Worm (Caenorhabditis elegans): ENCODE measurements around the gene spe-45.

The spe-45 gene

DNA sequence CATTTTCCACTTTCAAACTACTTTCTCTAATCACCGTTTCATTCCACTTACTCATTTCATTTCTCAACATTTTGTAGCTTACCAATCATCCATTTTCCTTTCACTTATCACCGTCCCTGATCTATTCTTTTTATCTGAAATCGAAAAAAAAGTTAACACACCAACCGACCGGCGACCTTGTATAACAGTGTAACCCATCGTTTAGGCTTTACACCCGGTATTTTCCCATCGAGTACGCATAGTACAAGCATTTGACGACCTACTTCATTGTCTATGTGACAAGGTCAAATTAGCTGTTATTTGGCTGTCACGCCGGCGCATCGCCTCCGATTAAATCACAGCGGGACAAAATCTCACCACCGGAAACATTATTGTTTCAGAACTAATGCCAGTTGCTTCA lies 39.6 kb upstream of the spe-45 start:
- TF ChIP-seq T23F11.4 (GFP tag; optimal IDR thresholded peaks at IDR 0.05) = no peak
- TF ChIP-seq unc-55 (GFP tag; optimal IDR thresholded peaks at IDR 0.05) = no peak
- TF ChIP-seq unc-3 (GFP tag; conservative IDR thresholded peaks at IDR 0.05) = no peak
- no peak for TF ChIP-seq unc-3 (tag; optimal IDR thresholded peaks at IDR 0.05)

DNA sequence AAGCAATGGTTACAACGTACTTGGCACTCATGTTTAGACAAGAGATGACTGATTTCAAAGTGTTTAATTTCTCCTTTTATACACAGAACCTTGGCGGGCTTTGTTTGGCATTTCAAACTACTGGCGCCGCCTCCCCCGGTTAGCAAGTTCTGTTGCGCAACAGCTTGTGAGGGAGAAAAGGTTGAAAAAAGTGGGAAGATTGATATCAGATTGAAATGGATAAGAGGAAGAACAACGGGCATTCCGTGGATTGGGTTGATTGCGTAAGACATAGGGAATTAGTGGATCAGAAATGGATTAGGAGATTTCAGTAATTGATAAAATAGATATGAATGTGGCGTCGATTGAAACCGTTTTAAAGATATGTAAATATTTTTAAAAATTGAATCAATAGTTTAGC lies 38.6 kb upstream of the spe-45 start, which contains the start of gene col-130:
Gene col-130 (minus strand): TSS at position 50 of the 400 bp plus-strand sequence.
- TF ChIP-seq unc-42 (tag; optimal IDR thresholded peaks at IDR 0.05) = no peak
- TF ChIP-seq ttx-3 (tag; optimal IDR thresholded peaks at IDR 0.05) = no peak
- TF ChIP-seq sox-2 (GFP tag; IDR thresholded peaks at IDR 0.05) = no peak
- TF ChIP-seq elt-2 (tag; optimal IDR thresholded peaks at IDR 0.05) = no peak
- no peak for TF ChIP-seq ceh-34 (tag; optimal IDR thresholded peaks at IDR 0.05)
- no peak for TF ChIP-seq elt-4 (tag; optimal IDR thresholded peaks at IDR 0.05)
- TF ChIP-seq rnt-1 (tag; optimal IDR thresholded peaks at IDR 0.05) = no peak
- TF ChIP-seq ama-1 (optimal IDR thresholded peaks at IDR 0.05) = no peak

DNA sequence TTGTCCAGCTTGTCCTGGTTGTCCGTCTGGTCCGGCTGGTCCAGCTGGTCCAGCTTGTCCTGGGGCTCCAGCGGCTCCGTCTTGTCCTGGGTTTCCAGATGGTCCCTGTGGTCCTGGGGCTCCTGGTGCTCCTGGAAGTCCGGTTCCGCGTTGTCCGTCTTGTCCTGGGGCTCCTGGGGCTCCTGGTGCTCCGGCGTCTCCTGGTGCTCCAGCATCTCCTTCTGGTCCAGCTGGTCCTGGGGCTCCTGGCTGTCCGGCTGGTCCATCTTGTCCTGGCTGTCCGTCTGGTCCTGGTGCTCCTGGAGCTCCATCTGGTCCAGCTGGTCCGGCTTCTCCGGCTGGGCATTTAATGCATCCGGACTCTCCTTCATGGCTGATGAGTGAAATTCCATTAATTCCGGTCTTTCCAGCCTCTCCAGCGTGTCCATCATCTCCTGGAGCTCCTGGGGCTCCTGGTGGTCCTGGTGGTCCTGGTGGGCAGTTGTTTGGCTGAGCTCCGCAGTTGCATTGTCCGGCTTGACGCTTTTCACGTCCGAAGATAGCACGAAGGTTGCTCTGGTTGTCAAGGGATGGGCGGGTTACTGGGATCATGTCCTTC lies 37.9 kb upstream of the spe-45 start:
- TF ChIP-seq pag-3 (tag; optimal IDR thresholded peaks at IDR 0.05; ENCODE audit: borderline replicate concordance) (no peak), unc-42 (tag; optimal IDR thresholded peaks at IDR 0.05) (peak; percentile 0), ztf-16 (tag; optimal IDR thresholded peaks at IDR 0.05) (peak; percentile 78), unc-55 (GFP tag; optimal IDR thresholded peaks at IDR 0.05) (no peak), madf-2 (tag; optimal IDR thresholded peaks at IDR 0.05) (no peak), F13H6.1 (tag; optimal IDR thresholded peaks at IDR 0.05) (peak; percentile 25), sdc-2 (tag; optimal IDR thresholded peaks at IDR 0.05) (no peak), hlh-13 (GFP tag; optimal IDR thresholded peaks at IDR 0.05) (no peak), ttx-3 (tag; optimal IDR thresholded peaks at IDR 0.05) (no peak), hlh-8 (tag; optimal IDR thresholded peaks at IDR 0.05) (no peak), ceh-18 (tag; optimal IDR thresholded peaks at IDR 0.05) (peak; percentile 30), ceh-34 (tag; optimal IDR thresholded peaks at IDR 0.05) (no peak), che-1 (tag; optimal IDR thresholded peaks at IDR 0.05) (no peak), dmd-4 (tag; optimal IDR thresholded peaks at IDR 0.05; ENCODE audit: borderline replicate concordance) (no peak), C08G9.2 (tag; optimal IDR thresholded peaks at IDR 0.05) (no peak), ceh-22 (tag; optimal IDR thresholded peaks at IDR 0.05) (no peak)

DNA sequence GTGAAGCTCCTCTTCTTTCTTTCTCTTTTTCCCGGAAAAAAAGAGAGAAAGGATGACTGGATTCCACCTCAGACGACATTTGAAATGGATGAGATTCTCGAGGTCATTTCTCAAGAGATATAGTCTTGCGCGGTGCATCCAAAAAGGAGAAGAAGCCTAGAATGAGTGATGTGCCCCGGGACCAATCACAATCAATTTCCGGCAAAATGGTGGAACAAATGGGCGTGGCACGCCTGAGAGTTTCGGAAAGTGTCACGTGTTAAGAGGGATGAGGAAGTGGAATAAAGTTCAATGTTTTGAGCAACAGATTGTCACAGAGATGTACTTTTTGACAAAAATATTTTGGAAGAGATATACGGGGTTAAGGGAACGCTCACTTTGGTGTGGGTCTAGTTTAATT lies 35.7 kb upstream of the spe-45 start:
- TF ChIP-seq ceh-14 (tag; optimal IDR thresholded peaks at IDR 0.05) = no peak
- no peak for TF ChIP-seq elt-2 (tag; optimal IDR thresholded peaks at IDR 0.05)
- no peak for TF ChIP-seq unc-55 (GFP tag; optimal IDR thresholded peaks at IDR 0.05)
- TF ChIP-seq npax-4 (tag; optimal IDR thresholded peaks at IDR 0.05) = no peak
- no peak for TF ChIP-seq gmeb-2 (tag; optimal IDR thresholded peaks at IDR 0.05)
- TF ChIP-seq fkh-6 (tag; optimal IDR thresholded peaks at IDR 0.05) = no peak
- TF ChIP-seq tbx-7 (tag; optimal IDR thresholded peaks at IDR 0.05) = no peak
- TF ChIP-seq ceh-9 (tag; optimal IDR thresholded peaks at IDR 0.05) = no peak
- TF ChIP-seq fax-1 (tag; optimal IDR thresholded peaks at IDR 0.05) = no peak
- TF ChIP-seq nhr-232 (tag; optimal IDR thresholded peaks at IDR 0.05) = no peak
- no peak for TF ChIP-seq zip-5 (tag; optimal IDR thresholded peaks at IDR 0.05)

DNA sequence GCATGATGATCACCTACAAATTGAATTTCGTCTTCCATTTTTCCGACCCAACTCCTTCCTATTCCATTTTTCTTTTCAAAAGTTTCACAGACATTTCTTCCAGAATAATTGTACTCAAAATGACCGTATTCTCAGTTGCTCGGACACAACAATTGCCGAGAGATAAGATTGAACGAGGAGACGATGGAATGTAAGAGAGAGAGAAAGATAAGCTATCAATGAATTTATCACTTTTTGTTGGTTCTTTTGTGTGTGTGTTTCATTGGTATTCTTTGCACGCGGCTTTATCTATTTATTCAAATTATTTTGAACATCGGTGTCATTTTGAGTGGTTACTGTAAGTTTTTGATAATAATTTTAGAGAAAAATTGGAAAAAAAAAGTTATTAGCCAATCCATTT lies 30.6 kb upstream of the spe-45 start, which contains the start of gene ugt-65:
Gene ugt-65 (plus strand): TSS at position 229 of the 400 bp plus-strand sequence.
- TF ChIP-seq elt-2 (tag; optimal IDR thresholded peaks at IDR 0.05) = peak; percentile 86
- TF ChIP-seq unc-86 (tag; optimal IDR thresholded peaks at IDR 0.05) = no peak

DNA sequence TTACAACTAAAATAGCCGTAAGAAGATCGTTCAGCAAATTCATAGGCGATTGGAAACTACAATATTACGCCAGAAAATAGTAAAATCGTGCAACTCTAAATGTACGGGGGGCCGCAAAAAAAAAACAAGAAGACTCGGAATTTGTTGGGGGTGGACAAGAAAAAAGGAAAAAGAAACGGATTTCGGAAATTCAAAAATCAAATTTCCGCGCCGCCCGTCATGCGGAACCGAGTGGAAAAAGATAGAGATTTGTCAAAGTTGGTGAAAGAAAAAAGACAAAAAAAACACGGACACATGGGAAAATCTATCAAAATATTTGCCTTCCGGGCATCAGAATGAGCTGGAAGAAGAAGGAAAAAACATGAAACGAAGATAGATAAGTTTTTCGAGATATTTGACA lies 29.4 kb upstream of the spe-45 start:
- TF ChIP-seq unc-42 (tag; optimal IDR thresholded peaks at IDR 0.05) = peak; percentile 86
- TF ChIP-seq mec-3 (tag; optimal IDR thresholded peaks at IDR 0.05; ENCODE audit: borderline replicate concordance) = no peak

Measured in whole organism, late embryonic.